Fruit fly (Drosophila melanogaster) whole organism: ENCODE results near the gene CG32640.

Experiments
- EcR ChIP-seq, 2 experiments: fragments of >200 bp; optimal IDR thresholded peaks; 2 replicates each; lab custom pipeline; 2017; ENCODE audit warnings: missing biosample characterization in 2 of 2, missing genetic modification characterization in 2 of 2, missing genetic modification reagents in 2 of 2
- pan ChIP-seq: fragments of >200 bp; optimal IDR thresholded peaks from 2 replicates; lab custom pipeline; 2017
- psq ChIP-seq: fragments of >200 bp; optimal IDR thresholded peaks from 2 replicates; lab custom pipeline; 2017
- usp ChIP-seq: fragments of >200 bp; optimal IDR thresholded peaks from 2 replicates; lab custom pipeline; 2017; ENCODE audit warnings: missing biosample characterization, missing genetic modification characterization, mixed read lengths

DNA sequence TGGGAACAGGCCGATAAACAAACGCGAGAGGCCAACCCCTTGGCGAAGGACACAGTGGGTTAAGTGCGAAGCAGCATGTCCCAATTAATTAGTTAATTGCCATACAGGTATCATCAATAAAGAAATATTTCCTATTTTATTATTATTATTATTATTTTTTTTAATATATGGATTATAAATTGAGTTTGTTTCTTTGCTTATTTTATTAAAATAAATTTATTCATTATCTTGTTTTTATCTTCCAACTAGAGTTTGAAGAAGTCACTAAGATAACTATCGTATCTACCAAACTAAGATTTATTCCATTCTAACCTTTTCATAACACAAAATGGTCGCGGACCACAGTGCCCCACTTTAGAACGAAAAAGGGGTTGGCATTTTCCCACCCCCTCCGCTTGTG lies 30.3 kb downstream of the CG32640 start:
- TF ChIP-seq pan (lab: Kevin White, UChicago) (no peak), psq (lab: Kevin White, UChicago) (no peak), usp (GFP tag; lab: Kevin White, UChicago) (no peak), EcR (GFP tag; optimal IDR thresholded peaks at IDR 0.05; lab: Kevin White, UChicago) (no peak)
